Fruit fly (Drosophila melanogaster) whole organism, embryonic: ENCODE data around the gene tws.

Experiments
- B-H1 ChIP-seq: fragments of 200-800 bp; sonication (Bioruptor generic); IDR thresholded peaks from 3 replicates; pipeline ENCODE4 v1.3.6; 2022; ENCODE audit warnings: missing biosample characterization, missing genetic modification characterization
- CG10267 ChIP-seq: fragments of 200-800 bp; sonication (Bioruptor generic); optimal IDR thresholded peaks from 2 replicates; lab custom pipeline; 2018; ENCODE audit warnings: missing biosample characterization, mild to moderate bottlenecking, missing genetic modification characterization, moderate library complexity
- CG11247 ChIP-seq: fragments of 200-800 bp; sonication (Bioruptor generic); IDR thresholded peaks from 2 replicates; pipeline ENCODE4 v1.3.6; 2022; ENCODE audit warnings: missing biosample characterization, missing genetic modification characterization
- CG11723 ChIP-seq: fragments of 200-800 bp; sonication (Bioruptor generic); optimal IDR thresholded peaks from 2 replicates; lab custom pipeline; 2017; ENCODE audit warnings: missing biosample characterization, mild to moderate bottlenecking, missing genetic modification characterization
- CG12104 ChIP-seq: fragments of 200-800 bp; sonication (Bioruptor generic); optimal IDR thresholded peaks from 3 replicates; lab custom pipeline; 2016; ENCODE audit warnings: missing biosample characterization, missing genetic modification characterization
- CG13894 ChIP-seq: fragments of 200-800 bp; sonication (Bioruptor generic); optimal IDR thresholded peaks from 3 replicates; lab custom pipeline; 2018; ENCODE audit warnings: missing biosample characterization, mild to moderate bottlenecking, missing genetic modification characterization, moderate library complexity
- CG14667 ChIP-seq: fragments of 200-800 bp; sonication (Bioruptor generic); IDR thresholded peaks from 2 replicates; pipeline ENCODE4 v1.3.6; 2022; ENCODE audit warnings: missing biosample characterization, missing genetic modification characterization
- CG1529 ChIP-seq: fragments of 200-800 bp; sonication (Bioruptor generic); optimal IDR thresholded peaks from 3 replicates; lab custom pipeline; 2018; ENCODE audit warnings: missing biosample characterization, missing genetic modification characterization
- CG15514 ChIP-seq: fragments of 200-800 bp; sonication (Bioruptor generic); optimal IDR thresholded peaks from 3 replicates; lab custom pipeline; 2017; ENCODE audit warnings: missing biosample characterization, missing genetic modification characterization, mild to moderate bottlenecking, moderate library complexity, missing genetic modification reagents
- CG1832 ChIP-seq: fragments of 200-800 bp; sonication (Bioruptor generic); optimal IDR thresholded peaks from 2 replicates; lab custom pipeline; 2017; ENCODE audit warnings: missing biosample characterization, mild to moderate bottlenecking, missing genetic modification characterization, inconsistent platforms
- CG2116 ChIP-seq: fragments of 200-800 bp; sonication (Bioruptor generic); optimal IDR thresholded peaks from 3 replicates; lab custom pipeline; 2018; ENCODE audit warnings: missing biosample characterization, mild to moderate bottlenecking, missing genetic modification characterization
- CG2199 ChIP-seq: fragments of 200-800 bp; sonication (Bioruptor generic); IDR thresholded peaks from 3 replicates; pipeline ENCODE4 v1.3.6; 2022; ENCODE audit warnings: missing biosample characterization, missing genetic modification characterization
- CG30403 ChIP-seq: fragments of 200-800 bp; sonication (Bioruptor generic); optimal IDR thresholded peaks from 3 replicates; lab custom pipeline; 2016; ENCODE audit warnings: missing biosample characterization, missing genetic modification characterization
- CG30431 ChIP-seq: fragments of 200-800 bp; sonication (Bioruptor generic); optimal IDR thresholded peaks from 2 replicates; lab custom pipeline; 2017; ENCODE audit warnings: missing biosample characterization, missing genetic modification characterization
- CG3995 ChIP-seq: fragments of 200-800 bp; sonication (Bioruptor generic); optimal IDR thresholded peaks from 3 replicates; lab custom pipeline; 2016; ENCODE audit warnings: missing biosample characterization, missing genetic modification characterization
- CG4707 ChIP-seq: fragments of 200-800 bp; sonication (Bioruptor generic); optimal IDR thresholded peaks from 2 replicates; lab custom pipeline; 2018; ENCODE audit warnings: missing biosample characterization, mild to moderate bottlenecking, missing genetic modification characterization, moderate library complexity
- CG6654 ChIP-seq: fragments of 200-800 bp; sonication (Bioruptor generic); optimal IDR thresholded peaks from 2 replicates; lab custom pipeline; 2017; ENCODE audit warnings: missing biosample characterization, mild to moderate bottlenecking, missing genetic modification characterization
- CG6791 ChIP-seq: fragments of 200-800 bp; sonication (Bioruptor generic); IDR thresholded peaks from 3 replicates; pipeline ENCODE4 v1.3.6; 2022; ENCODE audit warnings: missing biosample characterization, missing genetic modification characterization; ENCODE audit not compliant: partially characterized antibody
- CG6813 ChIP-seq: fragments of 200-800 bp; sonication (Bioruptor generic); optimal IDR thresholded peaks from 2 replicates; lab custom pipeline; 2017; ENCODE audit warnings: missing biosample characterization, missing genetic modification characterization, mild to moderate bottlenecking, moderate library complexity, missing genetic modification reagents
- CG7357 ChIP-seq: fragments of 200-800 bp; sonication (Bioruptor generic); IDR thresholded peaks from 3 replicates; pipeline ENCODE4 v1.3.6; 2022; ENCODE audit warnings: missing biosample characterization, missing genetic modification characterization
- CG9727 ChIP-seq: fragments of 200-800 bp; sonication (Bioruptor generic); optimal IDR thresholded peaks from 3 replicates; lab custom pipeline; 2017; ENCODE audit warnings: missing biosample characterization, mild to moderate bottlenecking, missing genetic modification characterization
- CG9817 ChIP-seq: fragments of 200-800 bp; sonication (Bioruptor generic); optimal IDR thresholded peaks from 2 replicates; lab custom pipeline; 2018; ENCODE audit warnings: missing biosample characterization, mild to moderate bottlenecking, missing genetic modification characterization, moderate library complexity
- Camta ChIP-seq: fragments of 200-800 bp; sonication (Bioruptor generic); optimal IDR thresholded peaks from 2 replicates; lab custom pipeline; 2016; ENCODE audit warnings: missing biosample characterization, missing genetic modification characterization
- Dbx ChIP-seq: fragments of 200-800 bp; sonication (Bioruptor generic); IDR thresholded peaks from 3 replicates; pipeline ENCODE4 v1.3.6; 2022; ENCODE audit warnings: missing biosample characterization, missing genetic modification characterization
- Dfd ChIP-seq, 2 experiments: fragments of >200 bp; optimal IDR thresholded peaks; 2 replicates each; lab custom pipeline; 2017; ENCODE audit warnings: missing biosample characterization in 2 of 2, missing genetic modification characterization in 2 of 2
- Drgx ChIP-seq: fragments of 200-800 bp; sonication (Bioruptor generic); IDR thresholded peaks from 2 replicates; pipeline ENCODE4 v1.3.6; 2022; ENCODE audit warnings: missing biosample characterization, missing genetic modification characterization
- Ets65A ChIP-seq: fragments of 200-800 bp; sonication (Bioruptor generic); peaks from one replicate; lab custom pipeline; 2016; ENCODE audit warnings: missing biosample characterization, missing genetic modification characterization
- HLHmδ ChIP-seq: fragments of 200-800 bp; sonication (Bioruptor generic); optimal IDR thresholded peaks from 2 replicates; lab custom pipeline; 2018; ENCODE audit warnings: missing biosample characterization, mild to moderate bottlenecking, missing genetic modification characterization, moderate library complexity
- Hmx ChIP-seq: fragments of 200-800 bp; sonication (Bioruptor generic); optimal IDR thresholded peaks from 2 replicates; lab custom pipeline; 2016; ENCODE audit warnings: missing biosample characterization, missing genetic modification characterization
- Hsf ChIP-seq: fragments of 200-800 bp; sonication (Bioruptor generic); optimal IDR thresholded peaks from 3 replicates; lab custom pipeline; 2016; ENCODE audit warnings: missing biosample characterization, missing genetic modification characterization
- Kr ChIP-seq: fragments of 200-800 bp; sonication (Bioruptor generic); optimal IDR thresholded peaks from 2 replicates; lab custom pipeline; 2017; ENCODE audit warnings: missing biosample characterization, mild to moderate bottlenecking, missing genetic modification characterization
- Lpt ChIP-seq: fragments of >200 bp; optimal IDR thresholded peaks from 2 replicates; lab custom pipeline; 2018; ENCODE audit warnings: missing biosample characterization, missing genetic modification characterization
- Meics ChIP-seq: fragments of 200-800 bp; sonication (Bioruptor generic); optimal IDR thresholded peaks from 2 replicates; lab custom pipeline; 2017; ENCODE audit warnings: missing biosample characterization, mild to moderate bottlenecking, missing genetic modification characterization
- Nf-YA ChIP-seq: fragments of 200-800 bp; sonication (Bioruptor generic); IDR thresholded peaks from 2 replicates; pipeline ENCODE4 v1.3.6; 2022; ENCODE audit warnings: missing biosample characterization, missing genetic modification characterization
- Side ChIP-seq: fragments of 200-800 bp; sonication (Bioruptor generic); optimal IDR thresholded peaks from 2 replicates; lab custom pipeline; 2016; ENCODE audit warnings: missing biosample characterization, missing genetic modification characterization
- Tbp ChIP-seq: fragments of >200 bp; optimal IDR thresholded peaks from 2 replicates; lab custom pipeline; 2018; ENCODE audit warnings: missing biosample characterization, missing genetic modification characterization
- Usf ChIP-seq: fragments of 200-800 bp; sonication (Bioruptor generic); optimal IDR thresholded peaks from 2 replicates; lab custom pipeline; 2017; ENCODE audit warnings: missing genotype, missing biosample characterization, missing genetic modification characterization
- bigmax ChIP-seq: fragments of 200-800 bp; sonication (Bioruptor generic); optimal IDR thresholded peaks from 2 replicates; lab custom pipeline; 2018; ENCODE audit warnings: missing biosample characterization, mild to moderate bottlenecking, missing genetic modification characterization
- cato ChIP-seq: fragments of 200-800 bp; sonication (Bioruptor generic); optimal IDR thresholded peaks from 2 replicates; lab custom pipeline; 2016; ENCODE audit warnings: missing biosample characterization, missing genetic modification characterization, borderline replicate concordance
- dan ChIP-seq: fragments of 200-800 bp; sonication (Bioruptor generic); IDR thresholded peaks from 2 replicates; pipeline ENCODE4 v1.3.6; 2022; ENCODE audit warnings: missing biosample characterization, missing genetic modification characterization
- danr ChIP-seq: fragments of 200-800 bp; sonication (Bioruptor generic); IDR thresholded peaks from 2 replicates; pipeline ENCODE4 v1.3.6; 2022; ENCODE audit warnings: missing biosample characterization, missing genetic modification characterization
- dysf ChIP-seq: fragments of 200-800 bp; sonication (Bioruptor generic); IDR thresholded peaks from 3 replicates; pipeline ENCODE4 v1.3.6; 2022; ENCODE audit warnings: missing biosample characterization, missing genetic modification characterization
- eve ChIP-seq, 2 experiments: fragments of >200 bp; optimal IDR thresholded peaks; 2 replicates each; lab custom pipeline; 2017; ENCODE audit warnings: missing biosample characterization in 2 of 2, missing genetic modification characterization in 2 of 2
- fu2 ChIP-seq: fragments of 200-800 bp; sonication (Bioruptor generic); optimal IDR thresholded peaks from 2 replicates; lab custom pipeline; 2016; ENCODE audit warnings: missing biosample characterization, missing genetic modification characterization
- gce ChIP-seq: fragments of 200-800 bp; sonication (Bioruptor generic); IDR thresholded peaks from 3 replicates; pipeline ENCODE4 v1.3.6; 2022; ENCODE audit warnings: missing biosample characterization, missing genetic modification characterization
- h ChIP-seq: fragments of >200 bp; optimal IDR thresholded peaks from 2 replicates; lab custom pipeline; 2017
- nerfin-2 ChIP-seq: fragments of 200-800 bp; sonication (Bioruptor generic); IDR thresholded peaks from 2 replicates; pipeline ENCODE4 v1.3.6; 2022; ENCODE audit warnings: missing biosample characterization, missing genetic modification characterization; ENCODE audit not compliant: partially characterized antibody
- sc ChIP-seq, 3 experiments: fragments of >200 bp in 2 of 3; fragments of 200-800 bp in 1 of 3; sonication (Bioruptor generic) in 1 of 3; optimal IDR thresholded peaks; 2 replicates in 2 of 3; 3 replicates in 1 of 3; lab custom pipeline; 2017; ENCODE audit warnings: mild to moderate bottlenecking in 1 of 3, missing biosample characterization in 1 of 3, missing genetic modification characterization in 1 of 3, missing genetic modification reagents in 1 of 3
- sens-2 ChIP-seq: fragments of 200-800 bp; sonication (Bioruptor generic); IDR thresholded peaks from 2 replicates; pipeline ENCODE4 v1.3.6; 2022; ENCODE audit warnings: missing biosample characterization, missing genetic modification characterization
- shn ChIP-seq: fragments of 200-800 bp; sonication (Bioruptor generic); optimal IDR thresholded peaks from 3 replicates; lab custom pipeline; 2016; ENCODE audit warnings: missing biosample characterization, missing genetic modification characterization
- slbo ChIP-seq: fragments of 200-800 bp; sonication (Bioruptor generic); IDR thresholded peaks from 2 replicates; pipeline ENCODE4 v1.3.6; 2022; ENCODE audit warnings: missing biosample characterization, missing genetic modification characterization

Gene tws

dm6 chr3R:10109212-10109880 is 30.2 kb downstream of the tws start (continued):
- TF ChIP-seq CG6654 (GFP tag; lab: Kevin White, UChicago) (no peak), CG6813 (GFP tag; lab: Kevin White, UChicago) (no peak), bigmax (GFP tag; lab: Kevin White, UChicago) (no peak), CG11723 (GFP tag; lab: Kevin White, UChicago) (no peak), Side (GFP tag; lab: Kevin White, UChicago) (no peak), fu2 (no peak), CG15514 (GFP tag; lab: Kevin White, UChicago) (no peak), dan (GFP tag; lab: Robert Waterston, UW) (no peak), B-H1 (GFP tag; lab: Robert Waterston, UW) (no peak), dysf (GFP tag; lab: Robert Waterston, UW) (0 out of 3 replicates have a peak, but pooled peaks have one; percentile 14), CG2116 (GFP tag; lab: Kevin White, UChicago) (no peak), Ets65A (no peak), CG3995 (no peak), shn (GFP tag; lab: Kevin White, UChicago) (no peak), CG30403 (GFP tag; lab: Kevin White, UChicago) (no peak), CG6791 (GFP tag; lab: Robert Waterston, UW) (no peak), Lpt (GFP tag; lab: Kevin White, UChicago) (no peak), Nf-YA (no peak), CG11247 (GFP tag; lab: Robert Waterston, UW) (no peak), Camta (GFP tag; lab: Kevin White, UChicago) (no peak), Dbx (GFP tag; lab: Robert Waterston, UW) (peak; percentile 54; the same call in 2 of the 3 replicates), sc (optimal IDR thresholded peaks at IDR 0.05; lab: Kevin White, UChicago) (no peak), sc (GFP tag; optimal IDR thresholded peaks at IDR 0.05; lab: Kevin White, UChicago) (no peak), CG1832 (GFP tag; lab: Kevin White, UChicago) (peak; percentile 39), Meics (no peak), Kr (GFP tag; lab: Kevin White, UChicago) (no peak), CG2199 (GFP tag; lab: Robert Waterston, UW) (no peak), slbo (no peak), h (lab: Kevin White, UChicago) (no peak), Tbp (GFP tag; lab: Kevin White, UChicago) (no peak), CG12104 (GFP tag; lab: Kevin White, UChicago) (no peak), Usf (GFP tag; lab: Kevin White, UChicago) (no peak), CG9727 (GFP tag; lab: Kevin White, UChicago) (no peak), CG13894 (tag; lab: Kevin White, UChicago) (no peak), HLHmδ (GFP tag; lab: Kevin White, UChicago) (peak; percentile 0), CG10267 (no peak), CG7357 (GFP tag; lab: Robert Waterston, UW) (no peak), sens-2 (no peak), CG1529 (no peak), Hmx (GFP tag; lab: Kevin White, UChicago) (no peak), gce (no peak), Drgx (peak; percentile 52; the same call in 1 of the 2 replicates), Hsf (GFP tag; lab: Kevin White, UChicago) (no peak), eve (GFP tag; optimal IDR thresholded peaks at IDR 0.05; lab: Kevin White, UChicago) (no peak), CG30431 (GFP tag; lab: Kevin White, UChicago) (no peak), danr (GFP tag; lab: Robert Waterston, UW) (no peak), nerfin-2 (GFP tag; lab: Robert Waterston, UW) (no peak), CG4707 (GFP tag; lab: Kevin White, UChicago) (no peak), CG9817 (tag; lab: Kevin White, UChicago) (no peak), Dfd (GFP tag; optimal IDR thresholded peaks at IDR 0.05; lab: Kevin White, UChicago) (no peak), CG14667 (no peak), cato (GFP tag; lab: Kevin White, UChicago) (no peak)
